Worm (Caenorhabditis elegans) whole organism, late embryonic: ENCODE results near the gene Y19D10B.8.

Experiments
- C08G9.2 ChIP-seq: sonication (generic microtip); optimal IDR thresholded peaks from 2 replicates; lab custom pipeline; 2016; ENCODE audit warnings: mild to moderate bottlenecking, missing genetic modification characterization, moderate library complexity, missing compliant biosample characterization
- K09A11.1 ChIP-seq: sonication (generic microtip); optimal IDR thresholded peaks from 2 replicates; lab custom pipeline; 2017; ENCODE audit warnings: antibody characterized with exemption, mild to moderate bottlenecking, missing genetic modification characterization, missing compliant biosample characterization; ENCODE audit not compliant: insufficient read depth
- T23F11.4 ChIP-seq: fragments of 200-800 bp; sonication (Bioruptor generic); optimal IDR thresholded peaks from 2 replicates; lab custom pipeline; 2018; ENCODE audit warnings: mild to moderate bottlenecking, missing genetic modification characterization, missing compliant biosample characterization
- ahr-1 ChIP-seq: sonication (generic microtip); optimal IDR thresholded peaks from 2 replicates; lab custom pipeline; 2016; ENCODE audit warnings: missing genetic modification characterization, missing compliant biosample characterization
- ceh-14 ChIP-seq: sonication (generic microtip); optimal IDR thresholded peaks from 2 replicates; lab custom pipeline; 2016; ENCODE audit warnings: missing genotype, missing genetic modification characterization, missing compliant biosample characterization
- ceh-19 ChIP-seq: fragments of 200-800 bp; sonication (Bioruptor generic); optimal IDR thresholded peaks from 2 replicates; lab custom pipeline; 2018; ENCODE audit warnings: mild to moderate bottlenecking, missing genetic modification characterization, missing compliant biosample characterization
- ceh-2 ChIP-seq: sonication (generic microtip); optimal IDR thresholded peaks from 2 replicates; lab custom pipeline; 2016; ENCODE audit warnings: missing genotype, missing genetic modification characterization, missing compliant biosample characterization
- ceh-22 ChIP-seq: sonication (generic microtip); optimal IDR thresholded peaks from 2 replicates; lab custom pipeline; 2017; ENCODE audit warnings: missing biosample characterization, missing genetic modification characterization
- ceh-24 ChIP-seq: sonication (generic microtip); optimal IDR thresholded peaks from 2 replicates; lab custom pipeline; 2016; ENCODE audit warnings: mild to moderate bottlenecking, missing genetic modification characterization, missing compliant biosample characterization
- ceh-31 ChIP-seq: sonication (generic microtip); optimal IDR thresholded peaks from 2 replicates; lab custom pipeline; 2016; ENCODE audit warnings: missing genetic modification characterization, missing compliant biosample characterization
- ceh-34 ChIP-seq: sonication (generic microtip); optimal IDR thresholded peaks from 2 replicates; lab custom pipeline; 2016; ENCODE audit warnings: mild to moderate bottlenecking, missing genetic modification characterization, missing compliant biosample characterization
- ceh-45 ChIP-seq: fragments of 200-800 bp; sonication (Bioruptor generic); IDR thresholded peaks from 2 replicates; pipeline ENCODE4 v1.3.6; 2022; ENCODE audit warnings: missing genetic modification reagents, missing genetic modification characterization, missing compliant biosample characterization
- ceh-48 ChIP-seq: sonication (generic microtip); optimal IDR thresholded peaks from 2 replicates; lab custom pipeline; 2016; ENCODE audit warnings: missing genetic modification characterization, inconsistent platforms, missing compliant biosample characterization
- ceh-6 ChIP-seq: fragments of 200-800 bp; sonication (Bioruptor generic); optimal IDR thresholded peaks from 2 replicates; lab custom pipeline; 2018; ENCODE audit warnings: mild to moderate bottlenecking, missing genetic modification characterization, missing compliant biosample characterization
- che-1 ChIP-seq: sonication (generic microtip); optimal IDR thresholded peaks from 2 replicates; lab custom pipeline; 2016; ENCODE audit warnings: mild to moderate bottlenecking, missing genetic modification characterization, missing compliant biosample characterization
- dmd-4 ChIP-seq: sonication (generic microtip); optimal IDR thresholded peaks from 2 replicates; lab custom pipeline; 2016; ENCODE audit warnings: borderline replicate concordance, missing genetic modification characterization, missing compliant biosample characterization
- elt-4 ChIP-seq: sonication (generic microtip); optimal IDR thresholded peaks from 2 replicates; lab custom pipeline; 2016; ENCODE audit warnings: missing genetic modification characterization, missing compliant biosample characterization
- ets-4 ChIP-seq: sonication (generic microtip); optimal IDR thresholded peaks from 2 replicates; lab custom pipeline; 2016; ENCODE audit warnings: missing genetic modification characterization, missing compliant biosample characterization
- fax-1 ChIP-seq: sonication (generic microtip); optimal IDR thresholded peaks from 2 replicates; lab custom pipeline; 2016; ENCODE audit warnings: missing genotype, missing genetic modification characterization, missing compliant biosample characterization
- hlh-30 ChIP-seq: sonication (generic microtip); optimal IDR thresholded peaks from 2 replicates; lab custom pipeline; 2017; ENCODE audit warnings: antibody characterized with exemption, missing genetic modification characterization, missing compliant biosample characterization; ENCODE audit not compliant: insufficient read depth
- hlh-6 ChIP-seq: sonication (generic microtip); optimal IDR thresholded peaks from 2 replicates; lab custom pipeline; 2016; ENCODE audit warnings: missing genotype, missing genetic modification characterization, missing compliant biosample characterization
- hlh-8 ChIP-seq: sonication (generic microtip); optimal IDR thresholded peaks from 2 replicates; lab custom pipeline; 2016; ENCODE audit warnings: missing genotype, missing genetic modification characterization, missing compliant biosample characterization
- lim-6 ChIP-seq: sonication (generic microtip); optimal IDR thresholded peaks from 2 replicates; lab custom pipeline; 2016; ENCODE audit warnings: missing genetic modification characterization, missing compliant biosample characterization
- nfya-1 ChIP-seq: sonication (generic microtip); optimal IDR thresholded peaks from 2 replicates; lab custom pipeline; 2017; ENCODE audit warnings: missing genetic modification characterization, mild to moderate bottlenecking, missing compliant biosample characterization, antibody characterized with exemption, moderate library complexity
- nhr-232 ChIP-seq: sonication (generic microtip); optimal IDR thresholded peaks from 2 replicates; lab custom pipeline; 2016; ENCODE audit warnings: missing genetic modification characterization, missing compliant biosample characterization
- npax-4 ChIP-seq: sonication (generic microtip); optimal IDR thresholded peaks from 2 replicates; lab custom pipeline; 2016; ENCODE audit warnings: missing genetic modification characterization, missing compliant biosample characterization
- pha-2 ChIP-seq: sonication (generic microtip); optimal IDR thresholded peaks from 2 replicates; lab custom pipeline; 2017; ENCODE audit warnings: mild to moderate bottlenecking, missing genetic modification characterization, missing compliant biosample characterization
- pha-4 ChIP-seq: fragments of 150-350 bp; optimal IDR thresholded peaks from 2 replicates; lab custom pipeline; 2018; ENCODE audit warnings: missing biosample characterization, missing genetic modification reagents, missing genetic modification characterization
- pqm-1 ChIP-seq: sonication (generic microtip); optimal IDR thresholded peaks from 2 replicates; lab custom pipeline; 2016; ENCODE audit warnings: missing genetic modification characterization, missing compliant biosample characterization
- pros-1 ChIP-seq: fragments of 150-350 bp; optimal IDR thresholded peaks from 2 replicates; lab custom pipeline; 2014; ENCODE audit warnings: missing biosample characterization, missing genetic modification reagents, missing genetic modification characterization
- sox-2 ChIP-seq: fragments of 200-800 bp; sonication (Bioruptor generic); IDR thresholded peaks from 2 replicates; pipeline ENCODE4 v1.3.6; 2022; ENCODE audit warnings: missing genetic modification reagents, missing genetic modification characterization, missing compliant biosample characterization
- syd-9 ChIP-seq: sonication (generic microtip); optimal IDR thresholded peaks from 2 replicates; lab custom pipeline; 2016; ENCODE audit warnings: mild to moderate bottlenecking, missing genetic modification characterization, moderate library complexity, missing compliant biosample characterization
- tbx-2 ChIP-seq: sonication (generic microtip); optimal IDR thresholded peaks from 2 replicates; lab custom pipeline; 2016; ENCODE audit warnings: missing genetic modification characterization, missing compliant biosample characterization
- ttx-3 ChIP-seq: sonication (generic microtip); optimal IDR thresholded peaks from 2 replicates; lab custom pipeline; 2016; ENCODE audit warnings: missing genetic modification reagents, missing genetic modification characterization, missing compliant biosample characterization
- unc-86 ChIP-seq: sonication (generic microtip); optimal IDR thresholded peaks from 2 replicates; lab custom pipeline; 2016; ENCODE audit warnings: missing genetic modification characterization, missing compliant biosample characterization
- zip-5 ChIP-seq: sonication (generic microtip); optimal IDR thresholded peaks from 2 replicates; lab custom pipeline; 2016; ENCODE audit warnings: missing genetic modification characterization, missing compliant biosample characterization
- ztf-16 ChIP-seq: sonication (generic microtip); optimal IDR thresholded peaks from 2 replicates; lab custom pipeline; 2017; ENCODE audit warnings: missing genetic modification characterization, missing compliant biosample characterization

Y19D10B.8 gene

ce11 chrV:2278543-2278942 is 22.3 kb downstream of the Y19D10B.8 start, which contains the start of gene fbxa-137:
Gene fbxa-137, plus strand, starts transcription at chrV:2278816.
- TF ChIP-seq ceh-31 (tag; lab: Kevin White, UChicago) (peak; percentile 12), sox-2 (no peak), unc-86 (no peak), pha-2 (tag; lab: Kevin White, UChicago) (peak; percentile 7), pros-1 (no peak), nfya-1 (peak; percentile 35), ahr-1 (tag; lab: Kevin White, UChicago) (no peak), zip-5 (no peak), ceh-19 (no peak), ceh-34 (tag; lab: Kevin White, UChicago) (peak; percentile 87), npax-4 (no peak), ztf-16 (no peak), ceh-2 (tag; lab: Kevin White, UChicago) (no peak), nhr-232 (no peak), ceh-45 (GFP tag; lab: Robert Waterston, UW) (no peak), fax-1 (tag; lab: Kevin White, UChicago) (no peak), ets-4 (tag; lab: Kevin White, UChicago) (no peak), syd-9 (tag; lab: Kevin White, UChicago) (no peak), tbx-2 (tag; lab: Kevin White, UChicago) (no peak)

ce11 chrV:2278052-2278451 is 22.8 kb downstream of the Y19D10B.8 start, which contains the start of gene nhr-59:
Gene nhr-59, minus strand, starts transcription at chrV:2278265.
- TF ChIP-seq hlh-8 (tag; lab: Kevin White, UChicago) = no peak
- TF ChIP-seq ztf-16 = no peak
- TF ChIP-seq hlh-6 = no peak
- TF ChIP-seq hlh-30 = peak; percentile 44

ce11 chrV:2277260-2277659 is 23.5 kb downstream of the Y19D10B.8 start:
- TF ChIP-seq ceh-31 (tag; lab: Kevin White, UChicago) = no peak
- no peak for TF ChIP-seq ceh-22
- no peak for TF ChIP-seq ceh-45 (GFP tag; lab: Robert Waterston, UW)
- TF ChIP-seq ceh-2 (tag; lab: Kevin White, UChicago) = no peak
- no peak for TF ChIP-seq zip-5
- TF ChIP-seq ceh-14 (tag; lab: Kevin White, UChicago) = no peak
- TF ChIP-seq dmd-4 (tag; lab: Kevin White, UChicago) = no peak
- no peak for TF ChIP-seq pha-2 (tag; lab: Kevin White, UChicago)
- TF ChIP-seq ceh-48 = no peak
- no peak for TF ChIP-seq K09A11.1
- no peak for TF ChIP-seq pha-4
- TF ChIP-seq lim-6 (tag; lab: Kevin White, UChicago) = no peak
- TF ChIP-seq nfya-1 = no peak
- no peak for TF ChIP-seq T23F11.4
- TF ChIP-seq nhr-232 = no peak
- TF ChIP-seq ttx-3 (tag; lab: Kevin White, UChicago) = no peak
- TF ChIP-seq syd-9 (tag; lab: Kevin White, UChicago) = no peak
- no peak for TF ChIP-seq pqm-1 (tag; lab: Kevin White, UChicago)

ce11 chrV:2274253-2274892 is 26.4 kb downstream of the Y19D10B.8 start, which contains the start of the genes Y5H2A.4 and abu-4:
Gene Y5H2A.4, minus strand, starts transcription at chrV:2274353.
Gene abu-4, plus strand, starts transcription at chrV:2274842.
- TF ChIP-seq ttx-3 (tag; lab: Kevin White, UChicago) (no peak), che-1 (tag; lab: Kevin White, UChicago) (no peak), C08G9.2 (no peak), tbx-2 (tag; lab: Kevin White, UChicago) (no peak), ceh-6 (GFP tag; lab: Kevin White, UChicago) (no peak), ceh-24 (tag; lab: Kevin White, UChicago) (no peak), elt-4 (tag; lab: Kevin White, UChicago) (no peak), pha-2 (tag; lab: Kevin White, UChicago) (no peak), K09A11.1 (no peak)
